Worm (Caenorhabditis elegans) whole organism, L3 larva: ENCODE data around the gene F01D5.5.

Source experiments
- ama-1 ChIP-seq: fragments of 150-350 bp; optimal IDR thresholded peaks from 2 replicates; lab custom pipeline; 2018
- nhr-23 ChIP-seq: fragments of 150-350 bp; optimal IDR thresholded peaks from 2 replicates; lab custom pipeline; 2014; ENCODE audit warnings: missing biosample characterization, missing genetic modification reagents, missing genetic modification characterization
- nhr-237 ChIP-seq: fragments of 150-350 bp; optimal IDR thresholded peaks from 2 replicates; lab custom pipeline; 2014; ENCODE audit warnings: missing biosample characterization, missing genetic modification characterization
- nhr-76 ChIP-seq: fragments of 150-350 bp; sonication (generic microtip); optimal IDR thresholded peaks from 5 replicates; lab custom pipeline; 2014; ENCODE audit warnings: missing biosample characterization, missing genetic modification characterization
- snpc-4 ChIP-seq: fragments of 150-350 bp; optimal IDR thresholded peaks from 2 replicates; lab custom pipeline; 2014; ENCODE audit warnings: missing biosample characterization, missing genetic modification characterization
- unc-62 ChIP-seq: fragments of 150-350 bp; sonication (generic microtip); optimal IDR thresholded peaks from 4 replicates; lab custom pipeline; 2014; ENCODE audit warnings: missing biosample characterization, missing genetic modification reagents, missing genetic modification characterization

- TF ChIP-seq snpc-4 (tag; lab: Kevin White, UChicago) (no peak), ama-1 (lab: Kevin White, UChicago) (no peak), unc-62 (no peak), nhr-76 (tag; lab: Kevin White, UChicago) (no peak), nhr-237 (tag; lab: Kevin White, UChicago) (no peak), nhr-23 (tag; lab: Kevin White, UChicago) (no peak)
Measured at ce11 chrII:13981819-13982218, 20.3 kb downstream of the F01D5.5 start.
